Worm (Caenorhabditis elegans): ENCODE results near the gene str-15.

ce11 chrV:16417014-16417413 is 41.6 kb downstream of the str-15 start, which contains the start of gene str-55:
- TF ChIP-seq ama-1 (optimal IDR thresholded peaks at IDR 0.05) (no peak), flt-1 (GFP tag; IDR thresholded peaks at IDR 0.05) (no peak), hmbx-1 (tag; optimal IDR thresholded peaks at IDR 0.05) (no peak), tbx-11 (GFP tag; IDR thresholded peaks at IDR 0.05) (no peak), aly-1 (tag; optimal IDR thresholded peaks at IDR 0.05) (no peak), scrt-1 (GFP tag; IDR thresholded peaks at IDR 0.05) (no peak), ets-7 (tag; optimal IDR thresholded peaks at IDR 0.05) (no peak), ceh-13 (GFP tag; optimal IDR thresholded peaks at IDR 0.05) (no peak), tra-4 (tag; optimal IDR thresholded peaks at IDR 0.05) (no peak), ceh-36 (tag; optimal IDR thresholded peaks at IDR 0.05) (no peak)

All from whole organism, early embryonic.